Fruit fly (Drosophila melanogaster): Measurements from ENCODE around the gene CG13877.

The CG13877 gene

dm6 chr3L:247482-248225 lies 29.8 kb downstream of the CG13877 start, which contains the start of gene mthl14 (continued):
- TF ChIP-seq rib (GFP tag; IDR thresholded peaks at IDR 0.05) (no peak), nmo (GFP tag; optimal IDR thresholded peaks at IDR 0.05) (no peak), ab (GFP tag; optimal IDR thresholded peaks at IDR 0.05) (no peak), CG34376 (GFP tag; optimal IDR thresholded peaks at IDR 0.05) (peak; percentile 77), vvl (GFP tag; IDR thresholded peaks at IDR 0.05) (no peak), CG32772 (GFP tag; IDR thresholded peaks at IDR 0.05) (no peak), D19A (tag; optimal IDR thresholded peaks at IDR 0.05) (no peak), stc (GFP tag; IDR thresholded peaks at IDR 0.05) (no peak), eve (GFP tag; optimal IDR thresholded peaks at IDR 0.05) (peak in 1 of 2 experiments; percentile 51), CG3847 (GFP tag; IDR thresholded peaks at IDR 0.05) (no peak), MESR4 (GFP tag; optimal IDR thresholded peaks at IDR 0.05) (no peak), CG12391 (tag; optimal IDR thresholded peaks at IDR 0.05) (no peak), CG13424 (tag; optimal IDR thresholded peaks at IDR 0.05) (no peak), BEAF-32 (GFP tag; optimal IDR thresholded peaks at IDR 0.05) (no peak), CG17568 (GFP tag; optimal IDR thresholded peaks at IDR 0.05) (peak; percentile 39), nerfin-2 (GFP tag; IDR thresholded peaks at IDR 0.05; ENCODE audit: partially characterized antibody) (no peak), Atf3 (GFP tag; optimal IDR thresholded peaks at IDR 0.05) (no peak), dpn (GFP tag; optimal IDR thresholded peaks at IDR 0.05) (no peak), CG7357 (GFP tag; IDR thresholded peaks at IDR 0.05) (no peak), seq (GFP tag; IDR thresholded peaks at IDR 0.05) (no peak), fd96Cb (tag; optimal IDR thresholded peaks at IDR 0.05) (no peak), mirr (GFP tag; optimal IDR thresholded peaks at IDR 0.05) (peak; percentile 84), exex (tag; optimal IDR thresholded peaks at IDR 0.05) (peak; percentile 92), CG12236 (GFP tag; optimal IDR thresholded peaks at IDR 0.05) (no peak), ranshi (GFP tag; IDR thresholded peaks at IDR 0.05) (no peak), CG10462 (GFP tag; optimal IDR thresholded peaks at IDR 0.05) (no peak), dan (GFP tag; IDR thresholded peaks at IDR 0.05) (no peak), Kr (GFP tag; optimal IDR thresholded peaks at IDR 0.05) (no peak), CG12744 (GFP tag; optimal IDR thresholded peaks at IDR 0.05) (no peak), CG15601 (tag; optimal IDR thresholded peaks at IDR 0.05) (peak; percentile 50), pros (GFP tag; optimal IDR thresholded peaks at IDR 0.05) (peak; percentile 31), NC2β (GFP tag; optimal IDR thresholded peaks at IDR 0.05) (peak; percentile 11), so (GFP tag; IDR thresholded peaks at IDR 0.05) (no peak), CG9932 (GFP tag; IDR thresholded peaks at IDR 0.05) (no peak), CG14667 (GFP tag; IDR thresholded peaks at IDR 0.05) (no peak), tna (GFP tag; IDR thresholded peaks at IDR 0.05; ENCODE audit: partially characterized antibody) (no peak), zf30C (GFP tag; optimal IDR thresholded peaks at IDR 0.05) (no peak), BtbVII (GFP tag; optimal IDR thresholded peaks at IDR 0.05) (peak; percentile 58), ems (GFP tag; optimal IDR thresholded peaks at IDR 0.05) (no peak), GATAe (GFP tag; conservative IDR thresholded peaks at IDR 0.05) (peak; percentile 63; the same call in 1 of the 2 replicates), ap (GFP tag; IDR thresholded peaks at IDR 0.05) (no peak), CG7928 (GFP tag; optimal IDR thresholded peaks at IDR 0.05) (peak; percentile 45), CG2116 (GFP tag; optimal IDR thresholded peaks at IDR 0.05) (no peak), chn (GFP tag; optimal IDR thresholded peaks at IDR 0.05) (no peak), CG8924 (tag; optimal IDR thresholded peaks at IDR 0.05) (no peak), CG6765 (GFP tag; optimal IDR thresholded peaks at IDR 0.05) (no peak), abd-A (tag; optimal IDR thresholded peaks at IDR 0.05) (no peak), CG4854 (GFP tag; optimal IDR thresholded peaks at IDR 0.05) (no peak), Optix (GFP tag; IDR thresholded peaks at IDR 0.05) (no peak), row (GFP tag; IDR thresholded peaks at IDR 0.05) (no peak), CG9727 (GFP tag; optimal IDR thresholded peaks at IDR 0.05) (no peak)
